Fruit fly (Drosophila melanogaster) whole organism, embryonic: ENCODE measurements around the gene CG12974.

ENCODE experiments used
- Adf1 ChIP-seq: fragments of 200-800 bp; sonication (Bioruptor generic); IDR thresholded peaks from 2 replicates; pipeline ENCODE4 v1.3.6; 2022; ENCODE audit warnings: missing biosample characterization, missing genetic modification characterization
- Blimp-1 ChIP-seq: fragments of 200-800 bp; sonication (Bioruptor generic); optimal IDR thresholded peaks from 3 replicates; lab custom pipeline; 2018; ENCODE audit warnings: missing biosample characterization, missing genetic modification characterization, mild to moderate bottlenecking, moderate library complexity, missing genetic modification reagents
- CG10431 ChIP-seq: fragments of 200-800 bp; sonication (Bioruptor generic); optimal IDR thresholded peaks from 3 replicates; lab custom pipeline; 2018; ENCODE audit warnings: missing biosample characterization, mild to moderate bottlenecking, missing genetic modification characterization
- CG12104 ChIP-seq: fragments of 200-800 bp; sonication (Bioruptor generic); optimal IDR thresholded peaks from 3 replicates; lab custom pipeline; 2016; ENCODE audit warnings: missing biosample characterization, missing genetic modification characterization
- CG12769 ChIP-seq: fragments of 200-800 bp; sonication (Bioruptor generic); optimal IDR thresholded peaks from 2 replicates; lab custom pipeline; 2019; ENCODE audit warnings: missing biosample characterization, mild to moderate bottlenecking, missing genetic modification characterization, moderate library complexity
- CG13894 ChIP-seq: fragments of 200-800 bp; sonication (Bioruptor generic); optimal IDR thresholded peaks from 3 replicates; lab custom pipeline; 2018; ENCODE audit warnings: missing biosample characterization, mild to moderate bottlenecking, missing genetic modification characterization, moderate library complexity
- CG14667 ChIP-seq: fragments of 200-800 bp; sonication (Bioruptor generic); IDR thresholded peaks from 2 replicates; pipeline ENCODE4 v1.3.6; 2022; ENCODE audit warnings: missing biosample characterization, missing genetic modification characterization
- CG14965 ChIP-seq: fragments of 200-800 bp; sonication (Bioruptor generic); optimal IDR thresholded peaks from 2 replicates; lab custom pipeline; 2016; ENCODE audit warnings: missing biosample characterization, missing genetic modification characterization, borderline replicate concordance
- CG15514 ChIP-seq: fragments of 200-800 bp; sonication (Bioruptor generic); optimal IDR thresholded peaks from 3 replicates; lab custom pipeline; 2017; ENCODE audit warnings: missing biosample characterization, missing genetic modification characterization, mild to moderate bottlenecking, moderate library complexity, missing genetic modification reagents
- CG16815 ChIP-seq: fragments of 200-800 bp; sonication (Bioruptor generic); optimal IDR thresholded peaks from 3 replicates; lab custom pipeline; 2017; ENCODE audit warnings: missing biosample characterization, mild to moderate bottlenecking, missing genetic modification characterization
- CG2120 ChIP-seq: fragments of 200-800 bp; sonication (Bioruptor generic); optimal IDR thresholded peaks from 3 replicates; lab custom pipeline; 2016; ENCODE audit warnings: missing biosample characterization, missing genetic modification characterization
- CG2199 ChIP-seq: fragments of 200-800 bp; sonication (Bioruptor generic); IDR thresholded peaks from 3 replicates; pipeline ENCODE4 v1.3.6; 2022; ENCODE audit warnings: missing biosample characterization, missing genetic modification characterization
- CG42726 ChIP-seq: fragments of 200-800 bp; sonication (Bioruptor generic); IDR thresholded peaks from 2 replicates; pipeline ENCODE4 v1.3.6; 2022; ENCODE audit warnings: missing biosample characterization, missing genetic modification characterization; ENCODE audit not compliant: partially characterized antibody
- CG4730 ChIP-seq: fragments of 200-800 bp; sonication (Bioruptor generic); IDR thresholded peaks from 2 replicates; pipeline ENCODE4 v1.3.6; 2022; ENCODE audit warnings: missing biosample characterization, missing genetic modification characterization
- CG7963 ChIP-seq: fragments of 200-800 bp; sonication (Bioruptor generic); IDR thresholded peaks from 3 replicates; pipeline ENCODE4 v1.3.6; 2022; ENCODE audit warnings: missing biosample characterization, missing genetic modification characterization; ENCODE audit not compliant: partially characterized antibody
- Ets65A ChIP-seq: fragments of 200-800 bp; sonication (Bioruptor generic); peaks from one replicate; lab custom pipeline; 2016; ENCODE audit warnings: missing biosample characterization, missing genetic modification characterization
- Gsc ChIP-seq: fragments of 200-800 bp; sonication (Bioruptor generic); IDR thresholded peaks from 2 replicates; pipeline ENCODE4 v1.3.6; 2022; ENCODE audit warnings: missing biosample characterization, missing genetic modification characterization
- Hr51 ChIP-seq, 2 experiments: fragments of 200-800 bp; sonication (Bioruptor generic); optimal IDR thresholded peaks; 2 replicates in 1 of 2; 3 replicates in 1 of 2; lab custom pipeline; 2016 to 2018; ENCODE audit warnings: missing biosample characterization in 2 of 2, missing genetic modification characterization in 2 of 2, mild to moderate bottlenecking in 1 of 2, moderate library complexity in 1 of 2
- NC2α ChIP-seq: fragments of 200-800 bp; sonication (Bioruptor generic); optimal IDR thresholded peaks from 2 replicates; lab custom pipeline; 2016; ENCODE audit warnings: missing biosample characterization, missing genetic modification characterization
- NFAT ChIP-seq: fragments of 200-800 bp; sonication (Bioruptor generic); IDR thresholded peaks from 2 replicates; pipeline ENCODE4 v1.3.6; 2022; ENCODE audit warnings: missing biosample characterization, missing genetic modification characterization
- Oli ChIP-seq: fragments of 200-800 bp; sonication (Bioruptor generic); optimal IDR thresholded peaks from 2 replicates; lab custom pipeline; 2018; ENCODE audit warnings: missing biosample characterization, mild to moderate bottlenecking, missing genetic modification characterization, moderate library complexity
- Pdp1 ChIP-seq, 2 experiments: fragments of 200-800 bp; sonication (Bioruptor generic); optimal IDR thresholded peaks; 3 replicates each; lab custom pipeline; 2016; ENCODE audit warnings: missing biosample characterization in 2 of 2, missing genetic modification characterization in 2 of 2, mild to moderate bottlenecking in 1 of 2, moderate library complexity in 1 of 2
- Rfx ChIP-seq: fragments of 200-800 bp; sonication (Bioruptor generic); IDR thresholded peaks from 2 replicates; pipeline ENCODE4 v1.3.6; 2022; ENCODE audit warnings: missing biosample characterization, missing genetic modification characterization
- Sry-β ChIP-seq: fragments of 200-800 bp; sonication (Bioruptor generic); optimal IDR thresholded peaks from 2 replicates; lab custom pipeline; 2018; ENCODE audit warnings: missing biosample characterization, mild to moderate bottlenecking, missing genetic modification characterization, moderate library complexity
- Trl ChIP-seq, 3 experiments: fragments of >200 bp in 2 of 3; fragments of 200-800 bp in 1 of 3; sonication (Bioruptor generic) in 1 of 3; optimal IDR thresholded peaks; 2 replicates in 1 of 3; 3 replicates in 2 of 3; lab custom pipeline; 2016 to 2017; ENCODE audit warnings: missing biosample characterization in 1 of 3, missing genetic modification characterization in 1 of 3
- ash1 ChIP-seq: fragments of 200-800 bp; sonication (Bioruptor generic); optimal IDR thresholded peaks from 2 replicates; lab custom pipeline; 2018; ENCODE audit warnings: missing biosample characterization, mild to moderate bottlenecking, missing genetic modification characterization
- dysf ChIP-seq: fragments of 200-800 bp; sonication (Bioruptor generic); IDR thresholded peaks from 3 replicates; pipeline ENCODE4 v1.3.6; 2022; ENCODE audit warnings: missing biosample characterization, missing genetic modification characterization
- en ChIP-seq: fragments of 200-800 bp; sonication (Bioruptor generic); optimal IDR thresholded peaks from 2 replicates; lab custom pipeline; 2016; ENCODE audit warnings: missing biosample characterization, missing genetic modification characterization
- grau ChIP-seq: fragments of 200-800 bp; optimal IDR thresholded peaks from 3 replicates; lab custom pipeline; 2019; ENCODE audit warnings: missing biosample characterization, mild to moderate bottlenecking, missing genetic modification characterization, moderate library complexity
- otp ChIP-seq: fragments of 200-800 bp; sonication (Bioruptor generic); IDR thresholded peaks from 3 replicates; pipeline ENCODE4, ENCODE4 v1.3.6; 2022; ENCODE audit warnings: missing biosample characterization, missing genetic modification characterization
- sd ChIP-seq: fragments of 200-800 bp; sonication (Bioruptor generic); optimal IDR thresholded peaks from 3 replicates; lab custom pipeline; 2018; ENCODE audit warnings: missing biosample characterization, mild to moderate bottlenecking, missing genetic modification characterization, moderate library complexity
- sens ChIP-seq: fragments of 200-800 bp; sonication (Bioruptor generic); peaks from one replicate; lab custom pipeline; 2016; ENCODE audit warnings: missing biosample characterization, missing genetic modification characterization
- slp2 ChIP-seq: fragments of 200-800 bp; sonication (Bioruptor generic); optimal IDR thresholded peaks from 2 replicates; lab custom pipeline; 2016; ENCODE audit warnings: missing biosample characterization, missing genetic modification characterization
- tna ChIP-seq: fragments of 200-800 bp; sonication (Bioruptor generic); IDR thresholded peaks from 2 replicates; pipeline ENCODE4 v1.3.6; 2022; ENCODE audit warnings: missing biosample characterization, missing genetic modification characterization; ENCODE audit not compliant: partially characterized antibody
- toy ChIP-seq: fragments of 200-800 bp; sonication (Bioruptor generic); IDR thresholded peaks from 2 replicates; pipeline ENCODE4 v1.3.6; 2022; ENCODE audit warnings: missing biosample characterization, missing genetic modification characterization
- trem ChIP-seq: fragments of 200-800 bp; optimal IDR thresholded peaks from 3 replicates; lab custom pipeline; 2019; ENCODE audit warnings: missing biosample characterization, mild to moderate bottlenecking, missing genetic modification characterization, moderate library complexity

The CG12974 gene

DNA sequence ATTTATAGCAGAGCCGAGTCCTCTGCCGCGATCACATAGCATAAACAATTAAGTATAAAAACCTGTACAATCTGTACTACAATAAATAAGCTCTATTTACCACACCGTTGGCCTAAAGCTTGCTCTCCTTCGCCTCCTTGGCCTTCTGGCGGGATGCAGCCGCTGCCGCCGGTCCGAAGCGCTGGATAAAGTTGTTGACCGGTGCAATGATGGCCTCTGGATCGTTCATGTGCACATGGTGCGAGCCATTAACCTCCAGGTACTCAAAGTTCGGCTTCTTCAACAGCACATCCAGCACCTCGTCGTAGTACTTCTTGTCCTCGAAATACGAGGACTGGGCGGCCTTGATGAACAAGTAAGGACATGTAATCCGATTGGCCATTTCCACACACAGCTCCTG lies 16.7 kb upstream of the CG12974 start:
- no peak for TF ChIP-seq CG16815 (GFP tag; lab: Kevin White, UChicago)
- TF ChIP-seq Gsc (GFP tag; lab: Robert Waterston, UW) = 0 out of 2 replicates have a peak, but pooled peaks have one; percentile 14
- no peak for TF ChIP-seq CG14965
- TF ChIP-seq dysf = 0 out of 3 replicates have a peak, but pooled peaks have one; percentile 7

DNA sequence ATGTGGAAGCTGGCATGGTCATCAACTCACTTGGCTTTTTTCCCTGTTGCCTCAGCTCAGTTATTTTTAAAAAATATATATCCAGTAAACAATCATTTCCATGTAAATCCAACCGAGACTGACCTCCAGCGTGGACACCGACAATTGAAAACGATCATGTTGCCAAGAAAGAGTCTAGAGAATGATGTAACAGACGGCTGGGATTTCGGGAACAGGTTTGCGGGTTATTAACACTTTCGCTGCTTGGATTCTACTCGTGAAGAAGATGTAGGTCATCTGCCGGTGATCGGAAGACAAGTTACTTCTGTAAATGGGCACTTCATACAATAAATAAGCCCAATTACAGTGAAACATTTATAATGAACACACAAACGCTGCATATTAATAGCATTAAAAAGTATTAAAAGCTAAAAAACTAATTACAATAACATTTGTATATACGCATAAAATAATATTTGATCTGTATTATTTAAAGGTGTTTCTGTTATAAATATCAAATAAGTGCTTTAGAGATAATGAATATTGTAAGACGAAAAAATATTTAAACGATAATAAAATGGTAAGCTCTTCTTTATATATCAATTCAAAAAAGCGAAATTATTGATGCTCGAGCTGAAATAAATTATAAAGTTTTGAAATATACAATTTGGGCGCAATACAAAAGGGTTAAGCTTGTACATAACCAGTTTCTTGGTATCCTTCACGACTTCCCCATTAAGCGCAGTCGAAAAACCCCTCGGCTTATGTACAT lies 16.1 kb upstream of the CG12974 start:
- TF ChIP-seq grau (peak; percentile 18), Sry-β (GFP tag; lab: Kevin White, UChicago) (no peak), NC2α (GFP tag; lab: Kevin White, UChicago) (no peak), otp (GFP tag; lab: Robert Waterston, UW) (no peak), Trl (optimal IDR thresholded peaks at IDR 0.05; lab: Kevin White, UChicago) (no peak), Trl (GFP tag; optimal IDR thresholded peaks at IDR 0.05; lab: Kevin White, UChicago) (no peak), sd (tag; lab: Kevin White, UChicago) (peak; percentile 5), ash1 (no peak), CG10431 (GFP tag; lab: Kevin White, UChicago) (peak; percentile 56), trem (tag; lab: Kevin White, UChicago) (no peak), tna (GFP tag; lab: Robert Waterston, UW) (no peak), CG12104 (no peak), CG2120 (no peak), CG2199 (GFP tag; lab: Robert Waterston, UW) (0 out of 3 replicates have a peak, but pooled peaks have one; percentile 45), CG7963 (GFP tag; lab: Robert Waterston, UW) (no peak), toy (GFP tag; lab: Robert Waterston, UW) (no peak), NFAT (GFP tag; lab: Robert Waterston, UW) (no peak), Blimp-1 (GFP tag; lab: Kevin White, UChicago) (peak; percentile 96), CG12769 (peak; percentile 49), sens (no peak), Ets65A (GFP tag; lab: Kevin White, UChicago) (no peak), en (GFP tag; lab: Kevin White, UChicago) (no peak), Pdp1 (GFP tag; optimal IDR thresholded peaks at IDR 0.05; lab: Kevin White, UChicago) (peak in 1 of 2 experiments; percentile 40), CG14667 (no peak)
- TF ChIP-seq, all 482 proteins: peak for 7

DNA sequence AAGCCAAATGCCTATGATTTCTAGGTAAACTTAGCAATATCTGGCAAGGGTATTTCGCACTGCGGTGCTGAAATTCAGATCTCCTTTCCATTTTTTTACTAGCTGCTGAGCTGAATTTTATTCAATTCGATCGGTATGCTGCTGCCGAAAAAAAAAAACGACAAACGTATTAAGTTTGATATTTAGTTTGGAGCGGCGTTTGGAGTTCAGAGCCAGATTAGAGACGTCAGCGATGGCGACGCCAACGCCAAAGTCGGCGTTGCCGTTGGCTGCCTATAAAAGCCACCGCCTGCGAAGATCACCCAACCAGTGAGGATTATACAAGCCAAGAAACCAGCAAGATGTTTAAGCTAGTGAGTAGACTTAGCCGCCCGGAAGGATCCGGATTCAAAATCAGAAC lies 14.5 kb upstream of the CG12974 start, which contains the start of gene Cpr78Cc:
Gene Cpr78Cc, plus strand, starts transcription at position 301 of the 400 bp plus-strand sequence.
- TF ChIP-seq CG42726 = no peak
- no peak for TF ChIP-seq CG4730 (GFP tag; lab: Robert Waterston, UW)
- TF ChIP-seq Hr51 (GFP tag; optimal IDR thresholded peaks at IDR 0.05; lab: Kevin White, UChicago) = no peak
- peak; percentile 15 for TF ChIP-seq CG13894 (tag; lab: Kevin White, UChicago)
- no peak for TF ChIP-seq slp2
- peak; percentile 37; the same call in 1 of the 2 replicates for TF ChIP-seq Adf1 (GFP tag; lab: Robert Waterston, UW)
- no peak for TF ChIP-seq CG15514 (GFP tag; lab: Kevin White, UChicago)
- TF ChIP-seq Oli (tag; lab: Kevin White, UChicago) = no peak
- TF ChIP-seq Rfx (GFP tag; lab: Robert Waterston, UW) = peak; percentile 18; the same call in 1 of the 2 replicates
